Worm (Caenorhabditis elegans) whole organism, L3 larva: ENCODE results near the gene oac-12.
"Not testable (repeated sequence)": the region's sequence is repeated elsewhere in the genome, so short reads cannot be mapped to it uniquely, and the experiment has no call there.

ENCODE experiments used
- R02D3.7 ChIP-seq: fragments of 150-350 bp; optimal IDR thresholded peaks from 2 replicates; lab custom pipeline; 2014; ENCODE audit warnings: missing biosample characterization, missing genetic modification characterization
- ZK546.5 ChIP-seq: sonication (generic microtip); optimal IDR thresholded peaks from 2 replicates; lab custom pipeline; 2017; ENCODE audit warnings: missing biosample characterization, missing genetic modification characterization
- ama-1 ChIP-seq: fragments of 150-350 bp; optimal IDR thresholded peaks from 2 replicates; lab custom pipeline; 2018
- ceh-28 ChIP-seq: fragments of 150-350 bp; optimal IDR thresholded peaks from 2 replicates; lab custom pipeline; 2014; ENCODE audit warnings: missing biosample characterization, missing genetic modification reagents, missing genetic modification characterization
- egl-27 ChIP-seq: sonication (generic microtip); optimal IDR thresholded peaks from 4 replicates; lab custom pipeline; 2017; ENCODE audit warnings: missing biosample characterization, missing genetic modification reagents, missing genetic modification characterization
- egl-5 ChIP-seq: fragments of 150-350 bp; optimal IDR thresholded peaks from 2 replicates; lab custom pipeline; 2017; ENCODE audit warnings: missing biosample characterization, missing genetic modification reagents, missing genetic modification characterization, inconsistent platforms
- fkh-10 ChIP-seq: sonication (generic microtip); optimal IDR thresholded peaks from 2 replicates; lab custom pipeline; 2017; ENCODE audit warnings: missing biosample characterization, missing genetic modification reagents, missing genetic modification characterization
- fos-1 ChIP-seq: fragments of 150-350 bp; optimal IDR thresholded peaks from 2 replicates; lab custom pipeline; 2014; ENCODE audit warnings: missing biosample characterization, missing genetic modification characterization
- hmg-11 ChIP-seq: sonication (generic microtip); optimal IDR thresholded peaks from 2 replicates; lab custom pipeline; 2016; ENCODE audit warnings: missing genetic modification characterization, missing compliant biosample characterization
- jun-1 ChIP-seq: fragments of 150-350 bp; optimal IDR thresholded peaks from 2 replicates; lab custom pipeline; 2014; ENCODE audit warnings: missing biosample characterization, missing genetic modification reagents, missing genetic modification characterization
- lin-15B ChIP-seq: fragments of 150-350 bp; optimal IDR thresholded peaks from 2 replicates; lab custom pipeline; 2014; ENCODE audit warnings: missing biosample characterization, missing genetic modification characterization
- nfya-1 ChIP-seq: sonication (generic microtip); optimal IDR thresholded peaks from 2 replicates; lab custom pipeline; 2017; ENCODE audit warnings: missing genetic modification characterization, mild to moderate bottlenecking, missing compliant biosample characterization, antibody characterized with exemption, moderate library complexity; ENCODE audit not compliant: insufficient read depth
- nhr-11 ChIP-seq: fragments of 150-350 bp; optimal IDR thresholded peaks from 2 replicates; lab custom pipeline; 2014; ENCODE audit warnings: missing biosample characterization, missing genetic modification characterization
- nhr-12 ChIP-seq: fragments of 150-350 bp; optimal IDR thresholded peaks from 2 replicates; lab custom pipeline; 2014; ENCODE audit warnings: missing biosample characterization, missing genetic modification characterization
- nhr-23 ChIP-seq: fragments of 150-350 bp; optimal IDR thresholded peaks from 2 replicates; lab custom pipeline; 2014; ENCODE audit warnings: missing biosample characterization, missing genetic modification reagents, missing genetic modification characterization
- nhr-43 ChIP-seq: sonication (generic microtip); optimal IDR thresholded peaks from 2 replicates; lab custom pipeline; 2016; ENCODE audit warnings: mild to moderate bottlenecking, missing genetic modification characterization, missing compliant biosample characterization; ENCODE audit not compliant: poor library complexity, severe bottlenecking
- nhr-67 ChIP-seq: fragments of 150-350 bp; optimal IDR thresholded peaks from 2 replicates; lab custom pipeline; 2014; ENCODE audit warnings: missing biosample characterization, missing genetic modification characterization
- nhr-76 ChIP-seq: fragments of 150-350 bp; sonication (generic microtip); optimal IDR thresholded peaks from 5 replicates; lab custom pipeline; 2014; ENCODE audit warnings: missing biosample characterization, missing genetic modification characterization
- sea-2 ChIP-seq: fragments of 150-350 bp; sonication (generic microtip); optimal IDR thresholded peaks from 4 replicates; lab custom pipeline; 2014; ENCODE audit warnings: missing biosample characterization, missing genetic modification reagents, missing genetic modification characterization
- unc-39 ChIP-seq: sonication (generic microtip); optimal IDR thresholded peaks from 4 replicates; lab custom pipeline; 2017; ENCODE audit warnings: missing biosample characterization, missing genetic modification characterization
- unc-62 ChIP-seq: fragments of 150-350 bp; sonication (generic microtip); optimal IDR thresholded peaks from 4 replicates; lab custom pipeline; 2014; ENCODE audit warnings: missing biosample characterization, missing genetic modification reagents, missing genetic modification characterization
- ztf-4 ChIP-seq: fragments of 150-350 bp; optimal IDR thresholded peaks from 2 replicates; lab custom pipeline; 2014; ENCODE audit warnings: missing biosample characterization, missing genetic modification characterization

Gene oac-12

DNA sequence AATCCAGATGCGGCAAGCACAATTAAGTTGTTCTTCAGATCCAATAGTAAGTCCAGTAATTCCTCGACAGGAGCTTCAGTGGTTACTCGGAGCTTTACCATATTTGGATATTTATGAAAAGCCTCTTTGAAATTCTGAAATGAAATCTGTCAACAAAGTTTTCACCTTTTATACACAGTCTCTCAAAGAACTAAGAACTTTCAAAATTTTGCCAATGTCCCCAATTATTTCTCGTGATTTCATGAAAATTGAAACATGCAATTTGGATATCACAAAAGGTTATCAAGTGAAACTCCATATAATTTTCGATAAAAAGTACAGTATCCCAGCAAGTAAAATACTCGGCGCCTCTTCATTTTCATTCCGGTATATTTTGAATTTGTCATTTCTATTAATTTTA is 36.4 kb downstream of the oac-12 start, which contains the start of gene F47D2.11:
TSS of gene F47D2.11 (minus strand) at position 101 of the 400 bp plus-strand sequence.
- TF ChIP-seq egl-27 (tag; lab: Kevin White, UChicago) (no peak), nhr-12 (tag; lab: Kevin White, UChicago) (no peak), nhr-11 (tag; lab: Kevin White, UChicago) (no peak), egl-5 (tag; lab: Kevin White, UChicago) (no peak), nhr-23 (tag; lab: Kevin White, UChicago) (no peak), sea-2 (no peak), lin-15B (no peak), fos-1 (tag; lab: Kevin White, UChicago) (no peak), nhr-76 (tag; lab: Kevin White, UChicago) (no peak), fkh-10 (GFP tag; lab: Kevin White, UChicago) (no peak), hmg-11 (tag; lab: Kevin White, UChicago) (no peak), nfya-1 (tag; lab: Kevin White, UChicago) (no peak), ceh-28 (tag; lab: Kevin White, UChicago) (no peak), R02D3.7 (tag; lab: Kevin White, UChicago) (no peak)

DNA sequence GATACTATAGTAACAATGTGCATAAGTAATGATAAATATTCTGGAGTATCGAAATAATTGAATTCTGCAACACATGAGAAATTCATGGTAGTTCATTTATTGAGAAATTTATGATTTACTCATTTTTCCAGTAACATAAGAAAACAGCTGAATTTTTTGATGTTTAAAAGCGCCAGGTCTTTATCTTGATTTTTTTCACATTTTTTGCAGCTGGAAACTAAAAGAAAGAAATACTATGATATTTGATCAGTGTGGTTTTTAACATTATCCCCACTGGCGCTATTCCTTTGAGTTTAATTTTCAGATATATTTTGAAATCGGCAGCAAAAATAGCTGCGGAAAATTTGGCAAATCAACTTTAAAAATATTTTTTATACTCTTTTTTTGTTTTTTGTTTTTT is 38.9 kb downstream of the oac-12 start, which contains the start of gene srh-194:
TSS of gene srh-194 (minus strand) at position 101 of the 400 bp plus-strand sequence.
- not testable (repeated sequence) for TF ChIP-seq nhr-43; nhr-12 (tag; lab: Kevin White, UChicago); unc-39 (tag; lab: Kevin White, UChicago)

DNA sequence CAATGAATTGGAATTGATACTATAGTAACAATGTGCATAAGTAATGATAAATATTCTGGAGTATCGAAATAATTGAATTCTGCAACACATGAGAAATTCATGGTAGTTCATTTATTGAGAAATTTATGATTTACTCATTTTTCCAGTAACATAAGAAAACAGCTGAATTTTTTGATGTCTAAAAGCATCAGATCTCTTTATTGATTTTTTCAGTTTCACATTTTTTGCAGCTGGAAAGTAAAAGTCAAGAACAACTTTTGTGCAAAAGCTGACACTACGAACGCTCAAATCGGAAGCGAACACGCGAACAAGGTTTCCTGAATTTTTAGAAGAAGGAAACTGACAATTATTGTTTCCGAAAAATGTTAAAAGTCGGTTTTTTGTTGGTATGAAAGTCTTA is 42.3 kb downstream of the oac-12 start, which contains the start of gene srh-193:
TSS of gene srh-193 (minus strand) at position 101 of the 400 bp plus-strand sequence.
- TF ChIP-seq ZK546.5 (tag; lab: Kevin White, UChicago); sea-2; nhr-23 (tag; lab: Kevin White, UChicago): not testable (repeated sequence)

DNA sequence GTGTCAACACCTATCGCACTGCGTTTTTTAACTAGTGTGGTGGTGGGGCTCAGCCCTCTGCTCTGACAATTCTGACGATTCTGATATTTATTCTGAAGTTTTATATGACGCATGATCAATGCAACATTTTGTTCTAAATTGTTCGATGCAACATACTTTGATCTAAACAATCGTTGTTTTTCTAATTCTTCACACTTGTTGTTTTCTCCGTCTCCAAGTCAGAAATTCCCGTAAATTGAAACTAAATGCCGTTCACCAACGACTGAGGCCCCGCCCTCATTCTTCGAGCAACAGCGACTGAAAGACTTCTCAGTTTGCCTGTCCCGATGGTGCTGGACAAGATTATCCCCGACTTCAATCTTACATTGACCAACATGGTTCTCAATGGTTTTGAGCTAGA is 47.6 kb downstream of the oac-12 start, which contains the start of gene srt-19:
TSS of gene srt-19 (plus strand) at position 301 of the 400 bp plus-strand sequence.
- not testable (repeated sequence) for TF ChIP-seq jun-1 (tag; lab: Kevin White, UChicago); ztf-4; nhr-67

DNA sequence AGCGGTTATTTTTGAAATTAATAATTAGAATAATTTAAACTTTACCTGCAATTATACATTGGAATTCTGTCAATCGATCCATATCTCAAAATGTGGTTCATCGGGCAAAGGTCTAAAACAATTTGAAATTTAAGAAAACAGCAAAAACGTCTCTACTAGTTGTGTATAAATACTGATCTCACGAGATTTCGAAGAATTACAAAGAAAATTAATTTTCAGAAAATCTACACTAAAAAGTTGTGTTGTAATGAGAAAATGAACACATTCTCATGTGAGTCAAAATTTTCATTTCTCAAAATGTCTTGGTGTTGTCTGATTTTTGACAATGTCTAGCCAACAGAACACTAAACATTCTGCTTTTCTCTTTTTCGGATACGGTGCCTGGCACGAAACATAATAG is 50.7 kb downstream of the oac-12 start, which contains the start of gene srt-37:
TSS of gene srt-37 (minus strand) at position 101 of the 400 bp plus-strand sequence.
- TF ChIP-seq jun-1 (tag; lab: Kevin White, UChicago); unc-62; ama-1: not testable (repeated sequence)
